Worm (Caenorhabditis elegans): ENCODE measurements around the gene T23B5.6.
"Not testable (repeated sequence)": the region's sequence is repeated elsewhere in the genome, so short reads cannot be mapped to it uniquely, and the experiment has no call there.

Gene T23B5.6

DNA sequence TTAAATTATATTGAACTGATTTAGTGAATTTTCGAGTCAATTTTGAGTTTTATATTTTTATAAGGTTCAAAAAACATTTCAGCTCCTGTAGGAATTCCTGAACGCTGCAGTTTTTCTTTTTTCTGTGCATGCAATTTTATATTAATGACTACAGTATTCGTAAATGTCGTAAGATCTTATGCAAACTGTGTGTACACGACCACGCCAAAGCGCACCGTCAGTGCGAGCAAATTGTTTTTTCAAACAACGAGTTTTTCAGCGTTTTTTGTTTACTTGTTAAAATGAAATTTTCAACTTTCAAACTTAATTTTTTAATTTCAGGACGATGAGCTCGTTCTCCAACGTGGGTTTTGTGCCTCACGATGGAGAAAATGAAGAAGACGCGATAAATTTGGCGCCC, 36.9 kb downstream of the T23B5.6 start, which contains the start of gene vha-7:
TSS of gene vha-7 (plus strand) at position 326 of the 400 bp plus-strand sequence.
- TF ChIP-seq spr-1 (tag; optimal IDR thresholded peaks at IDR 0.05) = no peak
- no peak for TF ChIP-seq pha-4 (GFP tag; IDR thresholded peaks at IDR 0.05)
- no peak for TF ChIP-seq pha-4 (tag; optimal IDR thresholded peaks at IDR 0.05)
- no peak for TF ChIP-seq nhr-111 (GFP tag; optimal IDR thresholded peaks at IDR 0.05)
- no peak for TF ChIP-seq egl-43 (GFP tag; IDR thresholded peaks at IDR 0.05)
- TF ChIP-seq tag-97 (GFP tag; IDR thresholded peaks at IDR 0.05) = no peak
- no peak for TF ChIP-seq ceh-28 (tag; optimal IDR thresholded peaks at IDR 0.05)
- no peak for TF ChIP-seq hlh-11 (tag; optimal IDR thresholded peaks at IDR 0.05)
- no peak for TF ChIP-seq ama-1 (optimal IDR thresholded peaks at IDR 0.05)
- TF ChIP-seq nhr-11 (tag; optimal IDR thresholded peaks at IDR 0.05) = no peak
- TF ChIP-seq ztf-11 (tag; optimal IDR thresholded peaks at IDR 0.05) = no peak

DNA sequence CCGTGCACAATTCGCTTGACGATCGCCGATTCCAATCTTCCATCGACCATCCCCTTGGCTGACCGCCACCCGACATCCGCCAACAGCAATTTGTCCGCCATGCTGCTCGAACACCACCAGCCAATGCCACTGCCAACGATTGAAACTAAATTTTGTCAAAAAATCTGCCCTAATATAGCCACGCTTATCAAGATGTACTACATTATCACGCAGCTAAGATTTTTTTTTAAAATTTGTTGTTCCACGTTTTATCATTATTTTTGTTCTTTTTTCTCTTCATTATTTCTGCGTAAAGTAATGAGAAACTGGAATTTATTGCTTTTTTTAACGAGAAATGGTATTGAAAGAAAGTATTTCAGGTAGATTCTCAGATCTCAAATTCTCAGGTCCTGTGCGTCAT, 37.7 kb downstream of the T23B5.6 start, which contains the start of gene C26H9A.3:
TSS of gene C26H9A.3 (minus strand) at position 101 of the 400 bp plus-strand sequence.
- TF ChIP-seq vab-7 (GFP tag; IDR thresholded peaks at IDR 0.05); nhr-102 (tag; optimal IDR thresholded peaks at IDR 0.05); F44E2.7 (GFP tag; IDR thresholded peaks at IDR 0.05): not testable (repeated sequence)

DNA sequence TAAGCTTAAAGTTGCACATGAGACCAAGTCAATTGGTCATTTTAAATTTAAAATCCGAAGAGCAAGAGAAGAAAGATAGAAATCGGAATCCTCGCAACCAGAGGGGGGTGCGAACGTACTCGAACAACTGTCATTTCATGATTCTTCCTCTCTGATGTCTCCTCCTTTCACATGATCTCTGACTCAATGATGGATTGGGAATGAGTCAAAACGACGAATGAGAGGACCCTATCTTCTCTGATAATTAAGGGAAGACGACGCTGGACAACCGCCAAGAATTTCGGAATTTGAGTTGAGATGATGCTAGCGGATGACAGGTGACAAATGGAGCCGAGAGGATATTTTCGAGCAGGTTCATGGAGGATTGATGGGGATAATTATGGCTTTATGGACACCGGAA, 39.7 kb downstream of the T23B5.6 start:
- peak; percentile 42 for TF ChIP-seq hlh-11 (tag; optimal IDR thresholded peaks at IDR 0.05)
- TF ChIP-seq skn-1 (tag; optimal IDR thresholded peaks at IDR 0.05) = no peak
- TF ChIP-seq nhr-11 (tag; optimal IDR thresholded peaks at IDR 0.05) = peak; percentile 64

DNA sequence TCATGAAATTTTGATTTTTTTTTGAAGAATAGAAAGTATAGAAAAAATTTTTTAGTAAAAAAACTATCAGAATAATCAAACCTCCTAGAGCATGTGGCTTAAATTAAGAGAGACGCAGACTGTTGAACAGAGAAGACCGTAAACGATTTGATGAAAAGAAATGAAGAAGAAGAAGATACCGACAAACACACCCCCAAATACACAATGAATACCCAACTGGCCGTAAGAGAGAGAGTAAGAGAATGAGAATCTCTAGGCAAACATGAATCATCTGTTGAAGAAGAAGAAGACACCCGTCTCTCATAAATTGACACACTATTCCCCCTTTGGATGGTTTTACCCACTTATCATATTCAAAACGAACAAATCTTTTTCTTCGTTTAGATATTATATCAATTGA, 43.2 kb downstream of the T23B5.6 start:
- TF ChIP-seq snpc-1.2 (GFP tag; IDR thresholded peaks at IDR 0.05) (no peak), attf-4 (tag; optimal IDR thresholded peaks at IDR 0.05) (no peak), nhr-77 (tag; optimal IDR thresholded peaks at IDR 0.05) (no peak), jun-1 (tag; optimal IDR thresholded peaks at IDR 0.05) (no peak), nhr-48 (tag; optimal IDR thresholded peaks at IDR 0.05) (no peak), lin-38 (GFP tag; IDR thresholded peaks at IDR 0.05) (no peak), hmg-1.1 (GFP tag; IDR thresholded peaks at IDR 0.05) (no peak), mxl-2 (GFP tag; conservative IDR thresholded peaks at IDR 0.05) (no peak), F26F4.8 (GFP tag; conservative IDR thresholded peaks at IDR 0.05) (no peak), F10B5.3 (tag; optimal IDR thresholded peaks at IDR 0.05) (no peak), egl-43 (GFP tag; IDR thresholded peaks at IDR 0.05) (no peak), lin-13 (GFP tag; optimal IDR thresholded peaks at IDR 0.05) (no peak), tra-1 (GFP tag; IDR thresholded peaks at IDR 0.05) (no peak), ces-1 (GFP tag; optimal IDR thresholded peaks at IDR 0.05) (no peak), ama-1 (optimal IDR thresholded peaks at IDR 0.05) (no peak), mes-2 (tag; optimal IDR thresholded peaks at IDR 0.05; ENCODE audit: poor library complexity, severe bottlenecking) (no peak), sdz-12 (GFP tag; optimal IDR thresholded peaks at IDR 0.05) (no peak), gei-8 (GFP tag; optimal IDR thresholded peaks at IDR 0.05) (no peak), ceh-32 (tag; optimal IDR thresholded peaks at IDR 0.05; ENCODE audit: poor library complexity) (no peak), mdt-29 (GFP tag; IDR thresholded peaks at IDR 0.05) (no peak), snpc-4 (tag; optimal IDR thresholded peaks at IDR 0.05) (no peak), ztf-7 (tag; optimal IDR thresholded peaks at IDR 0.05) (no peak), ceh-20 (GFP tag; IDR thresholded peaks at IDR 0.05) (no peak), duxl-1 (tag; optimal IDR thresholded peaks at IDR 0.05; ENCODE audit: poor library complexity) (no peak), Y5F2A.4 (GFP tag; optimal IDR thresholded peaks at IDR 0.05) (no peak), rbr-2 (tag; optimal IDR thresholded peaks at IDR 0.05) (no peak), ztf-11 (tag; optimal IDR thresholded peaks at IDR 0.05) (no peak), spr-1 (tag; optimal IDR thresholded peaks at IDR 0.05) (no peak), daf-19 (GFP tag; conservative IDR thresholded peaks at IDR 0.05) (no peak), ZK546.5 (tag; optimal IDR thresholded peaks at IDR 0.05) (no peak), unc-130 (GFP tag; optimal IDR thresholded peaks at IDR 0.05) (no peak), daf-12 (tag; optimal IDR thresholded peaks at IDR 0.05) (no peak), unc-39 (tag; optimal IDR thresholded peaks at IDR 0.05) (no peak), set-16 (GFP tag; IDR thresholded peaks at IDR 0.05) (no peak), lin-39 (tag; optimal IDR thresholded peaks at IDR 0.05) (no peak), nhr-237 (tag; optimal IDR thresholded peaks at IDR 0.05) (no peak)
